Worm (Caenorhabditis elegans) whole organism, young adult: Measurements from ENCODE around the gene akap-1.

ENCODE experiments used
- B0261.1 ChIP-seq: sonication (generic microtip); optimal IDR thresholded peaks from 2 replicates; lab custom pipeline; 2016; ENCODE audit warnings: mild to moderate bottlenecking, missing genetic modification characterization, moderate library complexity, missing compliant biosample characterization
- D2030.7 ChIP-seq: fragments of 200-800 bp; sonication (Bioruptor generic); IDR thresholded peaks from 2 replicates; pipeline ENCODE4 v1.3.6; 2022; ENCODE audit warnings: missing genetic modification reagents, missing genetic modification characterization, missing compliant biosample characterization
- F23B12.7 ChIP-seq: sonication (generic microtip); optimal IDR thresholded peaks from 2 replicates; lab custom pipeline; 2017; ENCODE audit warnings: missing genetic modification characterization, mild to moderate bottlenecking, missing compliant biosample characterization, antibody characterized with exemption, moderate library complexity; ENCODE audit not compliant: insufficient read depth
- F33H1.4 ChIP-seq: fragments of 200-800 bp; sonication (Bioruptor generic); IDR thresholded peaks from 2 replicates; pipeline ENCODE4 v1.3.6; 2022; ENCODE audit warnings: missing genetic modification reagents, missing genetic modification characterization, missing compliant biosample characterization
- F37B4.10 ChIP-seq: fragments of 200-800 bp; sonication (Bioruptor generic); IDR thresholded peaks from 2 replicates; pipeline ENCODE4 v1.3.6; 2022; ENCODE audit warnings: missing genetic modification characterization, missing compliant biosample characterization
- F49E8.2 ChIP-seq: sonication (generic microtip); optimal IDR thresholded peaks from 3 replicates; lab custom pipeline; 2017; ENCODE audit warnings: missing genetic modification characterization, mild to moderate bottlenecking, missing compliant biosample characterization, antibody characterized with exemption, moderate library complexity; ENCODE audit not compliant: insufficient read depth
- F55B11.4 ChIP-seq: sonication (generic microtip); optimal IDR thresholded peaks from 2 replicates; lab custom pipeline; 2016; ENCODE audit warnings: missing compliant biosample characterization, missing genetic modification characterization, borderline replicate concordance; ENCODE audit not compliant: insufficient read depth
- F57C9.4 ChIP-seq: sonication (generic microtip); optimal IDR thresholded peaks from 2 replicates; lab custom pipeline; 2017; ENCODE audit warnings: mild to moderate bottlenecking, missing genetic modification characterization, missing compliant biosample characterization
- K12H6.12 ChIP-seq: fragments of 200-800 bp; sonication (Bioruptor generic); optimal IDR thresholded peaks from 2 replicates; lab custom pipeline; 2018; ENCODE audit warnings: mild to moderate bottlenecking, missing genetic modification characterization, missing compliant biosample characterization
- T07F8.4 ChIP-seq: sonication (generic microtip); optimal IDR thresholded peaks from 2 replicates; lab custom pipeline; 2016; ENCODE audit warnings: mild to moderate bottlenecking, missing genetic modification characterization, moderate library complexity, missing compliant biosample characterization
- Y53F4B.3 ChIP-seq: fragments of 200-800 bp; sonication (Bioruptor generic); IDR thresholded peaks from 2 replicates; pipeline ENCODE4 v1.3.6; 2022; ENCODE audit warnings: missing genetic modification reagents, missing genetic modification characterization, missing compliant biosample characterization
- ZK185.1 ChIP-seq: sonication (generic microtip); optimal IDR thresholded peaks from 2 replicates; lab custom pipeline; 2016; ENCODE audit warnings: mild to moderate bottlenecking, missing genetic modification characterization, missing compliant biosample characterization; ENCODE audit not compliant: poor library complexity, severe bottlenecking
- atf-7 ChIP-seq: sonication (generic microtip); optimal IDR thresholded peaks from 2 replicates; lab custom pipeline; 2017; ENCODE audit warnings: mild to moderate bottlenecking, missing genetic modification characterization, missing compliant biosample characterization
- attf-5 ChIP-seq: fragments of 200-800 bp; sonication (Bioruptor generic); optimal IDR thresholded peaks from 2 replicates; lab custom pipeline; 2018; ENCODE audit warnings: mild to moderate bottlenecking, missing genetic modification characterization, missing compliant biosample characterization
- attf-6 ChIP-seq: fragments of 200-800 bp; sonication (Bioruptor generic); IDR thresholded peaks from 2 replicates; pipeline ENCODE4 v1.3.6; 2022; ENCODE audit warnings: missing genetic modification reagents, missing genetic modification characterization, missing compliant biosample characterization
- cebp-2 ChIP-seq: fragments of 200-800 bp; sonication (Bioruptor generic); IDR thresholded peaks from 2 replicates; pipeline ENCODE4 v1.3.6; 2022; ENCODE audit warnings: missing genetic modification characterization, missing compliant biosample characterization
- ceh-40 ChIP-seq: fragments of 200-800 bp; sonication (Bioruptor generic); IDR thresholded peaks from 2 replicates; pipeline ENCODE4 v1.3.6; 2022; ENCODE audit warnings: missing genetic modification characterization, missing compliant biosample characterization
- die-1 ChIP-seq: sonication (generic microtip); optimal IDR thresholded peaks from 2 replicates; lab custom pipeline; 2016; ENCODE audit warnings: missing genotype, mild to moderate bottlenecking, missing genetic modification characterization, missing compliant biosample characterization
- dpl-1 ChIP-seq: fragments of 150-350 bp; optimal IDR thresholded peaks from 2 replicates; lab custom pipeline; 2014; ENCODE audit warnings: missing biosample characterization, missing genetic modification reagents, missing genetic modification characterization
- efl-1 ChIP-seq: fragments of 150-350 bp; optimal IDR thresholded peaks from 2 replicates; lab custom pipeline; 2014; ENCODE audit warnings: missing biosample characterization, missing genetic modification reagents, missing genetic modification characterization
- egl-18 ChIP-seq: fragments of 200-800 bp; sonication (Bioruptor generic); IDR thresholded peaks from 2 replicates; pipeline ENCODE4 v1.3.6; 2022; ENCODE audit warnings: missing genetic modification reagents, missing genetic modification characterization, missing compliant biosample characterization
- egl-44 ChIP-seq: fragments of 200-800 bp; sonication (Bioruptor generic); IDR thresholded peaks from 2 replicates; pipeline ENCODE4 v1.3.6; 2022; ENCODE audit warnings: missing genetic modification reagents, missing genetic modification characterization, missing compliant biosample characterization
- fkh-3 ChIP-seq: sonication (generic microtip); optimal IDR thresholded peaks from 2 replicates; lab custom pipeline; 2016; ENCODE audit warnings: mild to moderate bottlenecking, missing genetic modification characterization, missing compliant biosample characterization
- gei-17 ChIP-seq: fragments of 200-800 bp; sonication (Bioruptor generic); optimal IDR thresholded peaks from 2 replicates; lab custom pipeline; 2018; ENCODE audit warnings: mild to moderate bottlenecking, missing genetic modification characterization, missing compliant biosample characterization
- hrde-1 ChIP-seq: sonication (generic microtip); optimal IDR thresholded peaks from 2 replicates; lab custom pipeline; 2016; ENCODE audit warnings: missing genetic modification characterization, mild to moderate bottlenecking, missing compliant biosample characterization, moderate library complexity, missing genotype, missing genetic modification reagents, borderline replicate concordance
- let-607 ChIP-seq, 2 experiments: fragments of 200-800 bp in 1 of 2; sonication (Bioruptor generic) in 1 of 2; sonication (generic microtip) in 1 of 2; optimal IDR thresholded peaks; 2 replicates each; lab custom pipeline; 2016 to 2018; ENCODE audit warnings: mild to moderate bottlenecking in 2 of 2, missing compliant biosample characterization in 2 of 2, missing genetic modification characterization in 2 of 2, moderate library complexity in 2 of 2, missing genotype in 1 of 2
- lin-40 ChIP-seq: sonication (generic microtip); optimal IDR thresholded peaks from 2 replicates; lab custom pipeline; 2016; ENCODE audit warnings: missing genetic modification characterization, mild to moderate bottlenecking, missing compliant biosample characterization, missing genotype, missing genetic modification reagents
- lsl-1 ChIP-seq: fragments of 200-800 bp; sonication (Bioruptor generic); optimal IDR thresholded peaks from 2 replicates; lab custom pipeline; 2018; ENCODE audit warnings: mild to moderate bottlenecking, missing genetic modification characterization, moderate library complexity, missing compliant biosample characterization
- madf-6 ChIP-seq: fragments of 200-800 bp; sonication (Bioruptor generic); IDR thresholded peaks from 2 replicates; pipeline ENCODE4 v1.3.6; 2022; ENCODE audit warnings: missing genetic modification reagents, missing genetic modification characterization, missing compliant biosample characterization
- mcd-1 ChIP-seq: fragments of 200-800 bp; sonication (Bioruptor generic); IDR thresholded peaks from 2 replicates; pipeline ENCODE4 v1.3.6; 2022; ENCODE audit warnings: missing genetic modification reagents, missing genetic modification characterization, missing compliant biosample characterization
- mes-4 ChIP-seq: sonication (generic microtip); optimal IDR thresholded peaks from 2 replicates; lab custom pipeline; 2016; ENCODE audit warnings: missing genotype, missing genetic modification characterization, missing compliant biosample characterization
- nhr-179 ChIP-seq: sonication (generic microtip); optimal IDR thresholded peaks from 2 replicates; lab custom pipeline; 2016; ENCODE audit warnings: mild to moderate bottlenecking, missing genetic modification characterization, missing compliant biosample characterization
- nhr-27 ChIP-seq: fragments of 200-800 bp; sonication (Bioruptor generic); optimal IDR thresholded peaks from 2 replicates; lab custom pipeline; 2018; ENCODE audit warnings: mild to moderate bottlenecking, missing genetic modification characterization, moderate library complexity, missing compliant biosample characterization
- nhr-80 ChIP-seq: sonication (generic microtip); optimal IDR thresholded peaks from 2 replicates; lab custom pipeline; 2016; ENCODE audit warnings: missing genetic modification characterization, missing compliant biosample characterization
- sea-2 ChIP-seq: fragments of 200-800 bp; sonication (Bioruptor generic); IDR thresholded peaks from 2 replicates; pipeline ENCODE4 v1.3.6; 2022; ENCODE audit warnings: missing genetic modification characterization, missing compliant biosample characterization
- snpc-1.3 ChIP-seq: sonication (generic microtip); optimal IDR thresholded peaks from 2 replicates; lab custom pipeline; 2017; ENCODE audit warnings: missing genetic modification characterization, mild to moderate bottlenecking, missing compliant biosample characterization, antibody characterized with exemption, moderate library complexity, missing genotype, missing genetic modification reagents; ENCODE audit not compliant: insufficient read depth
- snpc-3.4 ChIP-seq: sonication (generic microtip); optimal IDR thresholded peaks from 2 replicates; lab custom pipeline; 2017; ENCODE audit warnings: missing genetic modification characterization, mild to moderate bottlenecking, missing compliant biosample characterization, antibody characterized with exemption, moderate library complexity, missing genotype, missing genetic modification reagents
- sptf-2 ChIP-seq: fragments of 200-800 bp; sonication (Bioruptor generic); optimal IDR thresholded peaks from 2 replicates; lab custom pipeline; 2018; ENCODE audit warnings: mild to moderate bottlenecking, missing genetic modification characterization, missing compliant biosample characterization
- tbp1 ChIP-seq: fragments of 200-800 bp; sonication (Bioruptor generic); optimal IDR thresholded peaks from 2 replicates; lab custom pipeline; 2018; ENCODE audit warnings: mild to moderate bottlenecking, missing genetic modification characterization, missing compliant biosample characterization
- tlf-1 ChIP-seq: fragments of 200-800 bp; sonication (Bioruptor generic); optimal IDR thresholded peaks from 2 replicates; lab custom pipeline; 2018; ENCODE audit warnings: mild to moderate bottlenecking, missing genetic modification characterization, missing compliant biosample characterization
- xnd-1 ChIP-seq: sonication (generic microtip); optimal IDR thresholded peaks from 2 replicates; lab custom pipeline; 2016; ENCODE audit warnings: missing genotype, missing genetic modification reagents, missing genetic modification characterization, missing compliant biosample characterization
- ztf-18 ChIP-seq: sonication (generic microtip); optimal IDR thresholded peaks from 2 replicates; lab custom pipeline; 2016; ENCODE audit warnings: missing genotype, mild to moderate bottlenecking, missing genetic modification characterization, missing compliant biosample characterization
- ztf-25 ChIP-seq: fragments of 200-800 bp; sonication (Bioruptor generic); IDR thresholded peaks from 2 replicates; pipeline ENCODE4 v1.3.6; 2022; ENCODE audit warnings: missing genetic modification reagents, missing genetic modification characterization, missing compliant biosample characterization
- ztf-26 ChIP-seq: sonication (generic microtip); optimal IDR thresholded peaks from 2 replicates; lab custom pipeline; 2017; ENCODE audit warnings: missing genetic modification characterization, missing compliant biosample characterization
- ztf-3 ChIP-seq: fragments of 200-800 bp; sonication (Bioruptor generic); optimal IDR thresholded peaks from 2 replicates; lab custom pipeline; 2018; ENCODE audit warnings: mild to moderate bottlenecking, missing genetic modification characterization, missing compliant biosample characterization
- ztf-6 ChIP-seq: fragments of 200-800 bp; sonication (Bioruptor generic); IDR thresholded peaks from 2 replicates; pipeline ENCODE4 v1.3.6; 2022; ENCODE audit warnings: missing genetic modification reagents, missing genetic modification characterization, missing compliant biosample characterization

Gene akap-1

DNA sequence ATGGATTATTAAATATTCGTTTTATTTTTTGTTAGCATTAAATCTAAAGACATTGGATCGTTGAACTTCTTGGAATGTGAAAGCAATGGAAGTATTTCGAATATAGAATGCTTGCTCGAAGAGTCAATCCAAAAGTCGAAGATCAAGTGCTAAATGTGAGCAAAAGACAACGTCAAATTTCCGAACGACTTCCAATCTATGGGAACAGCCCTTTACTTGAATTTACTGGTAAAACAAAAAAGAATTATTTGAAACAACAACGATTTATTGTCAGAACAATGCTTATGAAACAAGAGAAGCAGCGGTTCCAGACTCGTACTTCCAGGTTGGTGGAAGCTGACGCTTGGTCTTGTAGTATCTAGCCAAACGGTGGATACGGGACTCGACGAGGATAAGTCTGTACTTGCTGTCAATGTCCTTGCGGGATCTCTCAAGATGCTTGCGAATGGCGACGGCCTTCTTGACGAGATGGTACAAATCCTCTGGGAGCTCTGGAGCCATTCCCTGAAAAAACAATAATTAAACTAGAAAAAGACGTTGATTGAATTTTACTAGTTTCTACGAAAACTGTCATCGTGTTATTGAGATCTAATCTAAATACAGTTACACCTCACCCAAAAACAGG lies 20.8 kb downstream of the akap-1 start (continued):
- TF ChIP-seq fkh-3 (tag; lab: Kevin White, UChicago) (no peak), F49E8.2 (tag; lab: Kevin White, UChicago) (peak; percentile 97), F37B4.10 (GFP tag; lab: Robert Waterston, UW) (0 out of 2 replicates have a peak, but pooled peaks have one; percentile 33), hrde-1 (tag; lab: Kevin White, UChicago) (peak; percentile 98), nhr-27 (tag; lab: Kevin White, UChicago) (no peak), D2030.7 (peak; percentile 58), egl-18 (GFP tag; lab: Robert Waterston, UW) (no peak), atf-7 (tag; lab: Kevin White, UChicago) (peak; percentile 37), sea-2 (GFP tag; lab: Robert Waterston, UW) (no peak), gei-17 (GFP tag; lab: Kevin White, UChicago) (no peak), nhr-80 (tag; lab: Kevin White, UChicago) (no peak), F57C9.4 (tag; lab: Kevin White, UChicago) (no peak), ceh-40 (GFP tag; lab: Robert Waterston, UW) (peak; percentile 34; the same call in 1 of the 2 replicates), snpc-3.4 (peak; percentile 87), ztf-25 (no peak), F55B11.4 (tag; lab: Kevin White, UChicago) (no peak), tbp1 (GFP tag; lab: Kevin White, UChicago) (peak; percentile 60), ztf-6 (no peak), Y53F4B.3 (GFP tag; lab: Robert Waterston, UW) (no peak), K12H6.12 (tag; lab: Kevin White, UChicago) (no peak), B0261.1 (peak; percentile 5), mes-4 (tag; lab: Kevin White, UChicago) (peak; percentile 14), sptf-2 (GFP tag; lab: Kevin White, UChicago) (peak; percentile 49), attf-5 (GFP tag; lab: Kevin White, UChicago) (peak; percentile 20), lsl-1 (GFP tag; lab: Kevin White, UChicago) (peak; percentile 67), lin-40 (tag; lab: Kevin White, UChicago) (no peak), nhr-179 (tag; lab: Kevin White, UChicago) (no peak), xnd-1 (tag; lab: Kevin White, UChicago) (peak; percentile 29), die-1 (tag; lab: Kevin White, UChicago) (peak; percentile 76), T07F8.4 (tag; lab: Kevin White, UChicago) (peak; percentile 51), cebp-2 (GFP tag; lab: Robert Waterston, UW) (no peak), madf-6 (GFP tag; lab: Robert Waterston, UW) (peak; percentile 77), egl-44 (GFP tag; lab: Robert Waterston, UW) (peak; percentile 15)

DNA sequence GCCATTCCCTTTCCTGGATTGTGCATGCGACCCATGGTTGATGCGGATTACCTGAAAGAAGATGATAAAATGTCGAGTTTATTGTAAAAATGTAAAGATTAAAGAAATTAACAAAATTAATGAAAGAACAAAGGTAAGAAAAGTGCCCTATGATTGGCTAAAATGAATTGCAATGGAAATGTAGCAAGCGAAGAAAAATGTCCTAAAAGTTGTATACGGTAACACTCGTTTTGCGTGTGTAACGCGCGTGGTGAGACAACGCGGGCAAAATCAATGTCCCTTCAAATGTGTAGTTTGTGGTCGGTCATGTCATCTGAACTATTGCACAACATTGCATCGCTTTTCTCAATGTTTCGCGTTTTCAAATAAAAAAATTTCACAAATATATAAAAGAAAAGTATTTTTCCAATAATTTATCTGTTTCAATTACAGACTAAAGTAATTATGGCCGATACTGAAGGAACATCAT lies 21.8 kb downstream of the akap-1 start, which contains the start of the genes rps-13 and nfx-1:
rps-13 (minus strand) TSS at position 51 of the 469 bp plus-strand sequence.
nfx-1 (plus strand) TSS at position 433 of the 469 bp plus-strand sequence.
- no peak for TF ChIP-seq fkh-3 (tag; lab: Kevin White, UChicago)
- peak; percentile 57 for TF ChIP-seq F23B12.7 (tag; lab: Kevin White, UChicago)
- peak; percentile 24 for TF ChIP-seq ztf-18 (tag; lab: Kevin White, UChicago)
- TF ChIP-seq tlf-1 (GFP tag; lab: Kevin White, UChicago): peak; percentile 16
- peak; percentile 71 for TF ChIP-seq ZK185.1 (tag; lab: Kevin White, UChicago)
- TF ChIP-seq madf-6 (GFP tag; lab: Robert Waterston, UW): peak; percentile 64; the same call in 1 of the 2 replicates
- TF ChIP-seq snpc-1.3 (tag; lab: Kevin White, UChicago): peak; percentile 69
- no peak for TF ChIP-seq attf-6
- peak; percentile 40; the same call in 1 of the 2 replicates for TF ChIP-seq mcd-1
- TF ChIP-seq ztf-3 (GFP tag; lab: Kevin White, UChicago): no peak
- peak in 1 of 2 experiments; percentile 34 for TF ChIP-seq let-607 (tag; optimal IDR thresholded peaks at IDR 0.05; lab: Kevin White, UChicago)
- peak; percentile 2 for TF ChIP-seq xnd-1 (tag; lab: Kevin White, UChicago)
- TF ChIP-seq efl-1: peak; percentile 44
- no peak for TF ChIP-seq ztf-26
- peak; percentile 90 for TF ChIP-seq F33H1.4 (GFP tag; lab: Robert Waterston, UW)
- peak; percentile 32 for TF ChIP-seq dpl-1 (GFP tag; lab: Kevin White, UChicago)
